Worm (Caenorhabditis elegans): ENCODE data around the gene ttr-51.
A peak's percentile ranks its signal among the peaks of the same experiment; 100 is the strongest.

- TF ChIP-seq ceh-13 (GFP tag; optimal IDR thresholded peaks at IDR 0.05) (no peak), ets-7 (tag; optimal IDR thresholded peaks at IDR 0.05) (no peak), ama-1 (optimal IDR thresholded peaks at IDR 0.05) (no peak), B0310.2 (tag; optimal IDR thresholded peaks at IDR 0.05) (no peak), pes-1 (GFP tag; IDR thresholded peaks at IDR 0.05) (peak; percentile 65), aly-1 (tag; optimal IDR thresholded peaks at IDR 0.05) (no peak), ceh-36 (tag; optimal IDR thresholded peaks at IDR 0.05) (peak; percentile 37), hnd-1 (tag; optimal IDR thresholded peaks at IDR 0.05) (no peak), tbx-37 (GFP tag; conservative IDR thresholded peaks at IDR 0.05) (peak; percentile 27; the same call in 1 of the 2 replicates), F13C5.2 (tag; optimal IDR thresholded peaks at IDR 0.05) (peak; percentile 92), flt-1 (GFP tag; IDR thresholded peaks at IDR 0.05) (peak; percentile 44; the same call in 1 of the 2 replicates)
These were observed 11.9 kb downstream of the ttr-51 start, which contains the start of gene rpl-12 for ce11 chrIV:13240078-13240841.
